Fruit fly (Drosophila melanogaster): ENCODE results near the gene HIP.

The HIP gene

DNA sequence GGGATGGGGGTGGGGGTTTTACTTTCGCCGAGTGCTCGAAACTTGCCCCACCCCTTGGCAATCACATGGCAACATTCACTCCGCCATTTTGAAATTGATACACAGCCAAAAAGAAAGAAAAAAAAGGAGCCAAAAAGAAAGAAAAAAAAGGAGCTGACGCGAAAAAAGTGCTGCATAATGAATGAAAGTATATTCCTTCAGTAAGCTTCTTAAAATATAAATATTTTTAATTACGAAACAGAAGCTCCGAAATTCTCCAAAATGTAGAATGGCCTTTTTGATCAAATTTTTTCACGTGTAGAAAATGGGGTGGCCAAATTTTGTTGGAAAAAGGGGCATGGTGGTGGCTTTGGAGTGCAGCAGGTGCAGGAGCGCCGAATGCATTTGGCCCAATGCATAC, 30.7 kb upstream of the HIP start (continued):
- TF ChIP-seq CG14441 (GFP tag; IDR thresholded peaks at IDR 0.05), result no peak
- no peak for TF ChIP-seq hkb (optimal IDR thresholded peaks at IDR 0.05)
- no peak for TF ChIP-seq hkb (GFP tag; IDR thresholded peaks at IDR 0.05)
- TF ChIP-seq CG1792 (GFP tag; optimal IDR thresholded peaks at IDR 0.05), result no peak
- no peak for TF ChIP-seq CG10565 (GFP tag; optimal IDR thresholded peaks at IDR 0.05)
- no peak for TF ChIP-seq E2f2 (GFP tag; IDR thresholded peaks at IDR 0.05)
- no peak for TF ChIP-seq CG42726 (GFP tag; IDR thresholded peaks at IDR 0.05; ENCODE audit: partially characterized antibody)
- TF ChIP-seq chinmo (GFP tag; IDR thresholded peaks at IDR 0.05; ENCODE audit: partially characterized antibody), result no peak
- no peak for TF ChIP-seq CG10462 (GFP tag; optimal IDR thresholded peaks at IDR 0.05)
- no peak for TF ChIP-seq otp (GFP tag; IDR thresholded peaks at IDR 0.05)
- no peak for TF ChIP-seq Lim3 (GFP tag; IDR thresholded peaks at IDR 0.05)
- TF ChIP-seq CG12659 (GFP tag; optimal IDR thresholded peaks at IDR 0.05), result peak; percentile 1
- no peak for TF ChIP-seq CG17802 (tag; optimal IDR thresholded peaks at IDR 0.05)
- TF ChIP-seq emc (GFP tag; optimal IDR thresholded peaks at IDR 0.05), result no peak
- TF ChIP-seq TFAM (GFP tag; optimal IDR thresholded peaks at IDR 0.05), result no peak
- TF ChIP-seq HHEX (GFP tag; optimal IDR thresholded peaks at IDR 0.05), result no peak
- TF ChIP-seq CG12744 (GFP tag; optimal IDR thresholded peaks at IDR 0.05), result no peak
- TF ChIP-seq CG17328 (GFP tag; IDR thresholded peaks at IDR 0.05), result no peak; the same call in 1 of the 2 replicates
- no peak for TF ChIP-seq pita (GFP tag; optimal IDR thresholded peaks at IDR 0.05)
- TF ChIP-seq CG4617 (GFP tag; optimal IDR thresholded peaks at IDR 0.05; ENCODE audit: borderline replicate concordance), result no peak
- TF ChIP-seq Fer3 (tag; optimal IDR thresholded peaks at IDR 0.05), result no peak
- TF ChIP-seq Hr78 (GFP tag; optimal IDR thresholded peaks at IDR 0.05), result no peak
- TF ChIP-seq gfzf (GFP tag; optimal IDR thresholded peaks at IDR 0.05), result no peak
- no peak for TF ChIP-seq CG12236 (GFP tag; optimal IDR thresholded peaks at IDR 0.05)
- TF ChIP-seq Mes4 (GFP tag; optimal IDR thresholded peaks at IDR 0.05), result no peak
- TF ChIP-seq CG17568 (GFP tag; optimal IDR thresholded peaks at IDR 0.05), result no peak
- TF ChIP-seq Ravus (GFP tag; IDR thresholded peaks at IDR 0.05), result no peak
- TF ChIP-seq stc (GFP tag; IDR thresholded peaks at IDR 0.05), result peak; percentile 15; the same call in 1 of the 2 replicates
- TF ChIP-seq CG12299 (tag; optimal IDR thresholded peaks at IDR 0.05), result no peak
- TF ChIP-seq CG17359 (tag; optimal IDR thresholded peaks at IDR 0.05), result peak; percentile 54
- peak; percentile 24 for TF ChIP-seq sens (GFP tag)
- TF ChIP-seq Oaz (GFP tag; IDR thresholded peaks at IDR 0.05), result no peak
- TF ChIP-seq rib (GFP tag; IDR thresholded peaks at IDR 0.05), result no peak
- no peak for TF ChIP-seq CG15479 (GFP tag; optimal IDR thresholded peaks at IDR 0.05)
- no peak for TF ChIP-seq eyg (GFP tag; optimal IDR thresholded peaks at IDR 0.05)
- no peak for TF ChIP-seq pros (GFP tag; optimal IDR thresholded peaks at IDR 0.05)
- no peak for TF ChIP-seq CG9876 (GFP tag; optimal IDR thresholded peaks at IDR 0.05)
- no peak for TF ChIP-seq hb (GFP tag; IDR thresholded peaks at IDR 0.05; ENCODE audit: partially characterized antibody)
- TF ChIP-seq ash1 (GFP tag; optimal IDR thresholded peaks at IDR 0.05), result no peak
- TF ChIP-seq Doc3 (GFP tag; IDR thresholded peaks at IDR 0.05; ENCODE audit: partially characterized antibody), result no peak
- no peak for TF ChIP-seq hth (optimal IDR thresholded peaks at IDR 0.05)
- TF ChIP-seq slou (GFP tag; optimal IDR thresholded peaks at IDR 0.05), result no peak
- no peak for TF ChIP-seq bigmax (GFP tag; optimal IDR thresholded peaks at IDR 0.05)
- 0 out of 2 replicates have a peak, but pooled peaks have one; percentile 14 for TF ChIP-seq ssp (GFP tag; IDR thresholded peaks at IDR 0.05)
- TF ChIP-seq sisA (GFP tag; IDR thresholded peaks at IDR 0.05), result no peak; the same call in 1 of the 2 replicates
- TF ChIP-seq Kr (GFP tag; optimal IDR thresholded peaks at IDR 0.05), result no peak
- TF ChIP-seq trh (GFP tag; optimal IDR thresholded peaks at IDR 0.05), result no peak
- TF ChIP-seq nom (GFP tag; optimal IDR thresholded peaks at IDR 0.05), result no peak
- no peak for TF ChIP-seq NK7.1 (GFP tag; optimal IDR thresholded peaks at IDR 0.05)
- no peak for TF ChIP-seq CG4707 (GFP tag; optimal IDR thresholded peaks at IDR 0.05)
- TF ChIP-seq Optix (GFP tag; IDR thresholded peaks at IDR 0.05), result no peak
- TF ChIP-seq corto (GFP tag; optimal IDR thresholded peaks at IDR 0.05), result peak; percentile 18
